Worm (Caenorhabditis elegans) whole organism, midembryonic: Measurements from ENCODE around the gene bgal-1.
A peak's percentile ranks its signal among the peaks of the same experiment; 100 is the strongest.

Experiments
- T22C8.4 ChIP-seq: fragments of 200-800 bp; sonication (Bioruptor generic); IDR thresholded peaks from 2 replicates; pipeline ENCODE4 v1.3.6; 2022; ENCODE audit warnings: missing genetic modification characterization, missing compliant biosample characterization
- cog-1 ChIP-seq: sonication (generic microtip); optimal IDR thresholded peaks from 2 replicates; lab custom pipeline; 2016; ENCODE audit warnings: missing genetic modification characterization, missing compliant biosample characterization
- flt-1 ChIP-seq: fragments of 200-800 bp; sonication (Bioruptor generic); IDR thresholded peaks from 2 replicates; pipeline ENCODE4 v1.3.6; 2022; ENCODE audit warnings: missing genetic modification characterization, missing compliant biosample characterization
- klf-2 ChIP-seq: fragments of 200-800 bp; sonication (Bioruptor generic); conservative IDR thresholded peaks from 2 replicates; pipeline ENCODE4 v1.3.6; 2022; ENCODE audit warnings: missing genetic modification reagents, missing genetic modification characterization, missing compliant biosample characterization
- med-1 ChIP-seq: sonication (generic microtip); optimal IDR thresholded peaks from 2 replicates; lab custom pipeline; 2017; ENCODE audit warnings: missing genetic modification characterization, mild to moderate bottlenecking, missing compliant biosample characterization, antibody characterized with exemption, missing genetic modification reagents; ENCODE audit not compliant: insufficient read depth
- ref-1 ChIP-seq: fragments of 200-800 bp; sonication (Bioruptor generic); conservative IDR thresholded peaks from 2 replicates; pipeline ENCODE4 v1.3.6; 2022; ENCODE audit warnings: missing genetic modification reagents, missing genetic modification characterization, missing compliant biosample characterization
- tab-1 ChIP-seq: fragments of 200-800 bp; sonication (Bioruptor generic); IDR thresholded peaks from 2 replicates; pipeline ENCODE4 v1.3.6; 2022; ENCODE audit warnings: missing genetic modification characterization, missing compliant biosample characterization
- ztf-23 ChIP-seq: fragments of 200-800 bp; sonication (Bioruptor generic); IDR thresholded peaks from 2 replicates; pipeline ENCODE4 v1.3.6; 2022; ENCODE audit warnings: missing genetic modification reagents, missing genetic modification characterization, missing compliant biosample characterization
- ztf-29 ChIP-seq: fragments of 200-800 bp; sonication (Bioruptor generic); IDR thresholded peaks from 2 replicates; pipeline ENCODE4 v1.3.6; 2022; ENCODE audit warnings: missing genetic modification reagents, missing genetic modification characterization, missing compliant biosample characterization

The bgal-1 gene

ce11 chrV:11254980-11255379 lies 29.2 kb upstream of the bgal-1 start, which contains the start of gene srsx-31:
Gene srsx-31 (minus strand): TSS chrV:11255080.
- no peak for TF ChIP-seq flt-1 (GFP tag; lab: Robert Waterston, UW)
- TF ChIP-seq med-1, result no peak
- TF ChIP-seq ztf-23, result no peak
- TF ChIP-seq ztf-29 (GFP tag; lab: Robert Waterston, UW), result no peak
- no peak for TF ChIP-seq ref-1 (GFP tag; lab: Robert Waterston, UW)
- TF ChIP-seq tab-1 (GFP tag; lab: Robert Waterston, UW), result no peak
- no peak for TF ChIP-seq klf-2 (GFP tag; lab: Robert Waterston, UW)
- TF ChIP-seq cog-1 (tag; lab: Kevin White, UChicago), result no peak
- TF ChIP-seq T22C8.4 (GFP tag; lab: Robert Waterston, UW), result no peak

ce11 chrV:11252429-11252828 lies 26.6 kb upstream of the bgal-1 start, which contains the start of gene srsx-33:
Gene srsx-33 (minus strand): TSS chrV:11252529.
- TF ChIP-seq ref-1 (GFP tag; lab: Robert Waterston, UW) (no peak), cog-1 (tag; lab: Kevin White, UChicago) (no peak), tab-1 (GFP tag; lab: Robert Waterston, UW) (no peak), ztf-23 (no peak), T22C8.4 (GFP tag; lab: Robert Waterston, UW) (no peak), klf-2 (GFP tag; lab: Robert Waterston, UW) (no peak), med-1 (no peak), ztf-29 (GFP tag; lab: Robert Waterston, UW) (no peak), flt-1 (GFP tag; lab: Robert Waterston, UW) (no peak)

- TF ChIP-seq flt-1 (GFP tag; lab: Robert Waterston, UW), result no peak
- no peak for TF ChIP-seq ztf-23
- TF ChIP-seq cog-1 (tag; lab: Kevin White, UChicago), result no peak
- no peak for TF ChIP-seq klf-2 (GFP tag; lab: Robert Waterston, UW)
- TF ChIP-seq ref-1 (GFP tag; lab: Robert Waterston, UW), result no peak
- TF ChIP-seq T22C8.4 (GFP tag; lab: Robert Waterston, UW), result no peak
- TF ChIP-seq med-1, result no peak
- no peak for TF ChIP-seq ztf-29 (GFP tag; lab: Robert Waterston, UW)
- TF ChIP-seq tab-1 (GFP tag; lab: Robert Waterston, UW), result no peak
Measured at ce11 chrV:11251798-11252197, 26.0 kb upstream of the bgal-1 start.

ce11 chrV:11250735-11251134 lies 24.9 kb upstream of the bgal-1 start, which contains the start of gene T19B10.12:
Gene T19B10.12 (plus strand): TSS chrV:11251035.
- TF ChIP-seq klf-2 (GFP tag; lab: Robert Waterston, UW) (no peak), cog-1 (tag; lab: Kevin White, UChicago) (no peak), ref-1 (GFP tag; lab: Robert Waterston, UW) (no peak), T22C8.4 (GFP tag; lab: Robert Waterston, UW) (no peak), ztf-23 (no peak), ztf-29 (GFP tag; lab: Robert Waterston, UW) (no peak), med-1 (no peak), flt-1 (GFP tag; lab: Robert Waterston, UW) (no peak)

- TF ChIP-seq T22C8.4 (GFP tag; lab: Robert Waterston, UW) (no peak), med-1 (no peak), ref-1 (GFP tag; lab: Robert Waterston, UW) (no peak), flt-1 (GFP tag; lab: Robert Waterston, UW) (no peak), tab-1 (GFP tag; lab: Robert Waterston, UW) (no peak), klf-2 (GFP tag; lab: Robert Waterston, UW) (no peak), ztf-23 (no peak), ztf-29 (GFP tag; lab: Robert Waterston, UW) (no peak), cog-1 (tag; lab: Kevin White, UChicago) (no peak)
Measured at ce11 chrV:11247846-11248245, 22.0 kb upstream of the bgal-1 start, which contains the start of gene mam-4. Gene mam-4 (plus strand): TSS chrV:11248146.

ce11 chrV:11245029-11245428 lies 19.2 kb upstream of the bgal-1 start:
- TF ChIP-seq T22C8.4 (GFP tag; lab: Robert Waterston, UW) (no peak), ref-1 (GFP tag; lab: Robert Waterston, UW) (no peak), tab-1 (GFP tag; lab: Robert Waterston, UW) (no peak), flt-1 (GFP tag; lab: Robert Waterston, UW) (no peak), cog-1 (tag; lab: Kevin White, UChicago) (no peak), med-1 (no peak), klf-2 (GFP tag; lab: Robert Waterston, UW) (no peak)

- TF ChIP-seq T22C8.4 (GFP tag; lab: Robert Waterston, UW) (no peak), ref-1 (GFP tag; lab: Robert Waterston, UW) (no peak), med-1 (no peak), tab-1 (GFP tag; lab: Robert Waterston, UW) (no peak), ztf-23 (no peak), ztf-29 (GFP tag; lab: Robert Waterston, UW) (no peak), flt-1 (GFP tag; lab: Robert Waterston, UW) (no peak), klf-2 (GFP tag; lab: Robert Waterston, UW) (no peak), cog-1 (tag; lab: Kevin White, UChicago) (no peak)
Measured at ce11 chrV:11244539-11244938, 18.7 kb upstream of the bgal-1 start, which contains the start of gene mxl-1. Gene mxl-1 (plus strand): TSS chrV:11244839.

ce11 chrV:11241580-11241979 lies 15.8 kb upstream of the bgal-1 start, which contains the start of gene pgap-1:
Gene pgap-1 (plus strand): TSS chrV:11241880.
- TF ChIP-seq T22C8.4 (GFP tag; lab: Robert Waterston, UW), result no peak
- TF ChIP-seq klf-2 (GFP tag; lab: Robert Waterston, UW), result no peak
- no peak for TF ChIP-seq cog-1 (tag; lab: Kevin White, UChicago)

ce11 chrV:11239187-11239725 lies 13.4 kb upstream of the bgal-1 start, which contains the start of the genes dvc-1 and ima-1:
Gene dvc-1 (minus strand): TSS chrV:11239331.
Gene ima-1 (plus strand): TSS chrV:11239675.
- TF ChIP-seq cog-1 (tag; lab: Kevin White, UChicago), result peak; percentile 78
- peak; percentile 87 for TF ChIP-seq flt-1 (GFP tag; lab: Robert Waterston, UW)
- peak; percentile 57 for TF ChIP-seq T22C8.4 (GFP tag; lab: Robert Waterston, UW)
- peak; percentile 73 for TF ChIP-seq klf-2 (GFP tag; lab: Robert Waterston, UW)
- peak; percentile 84 for TF ChIP-seq tab-1 (GFP tag; lab: Robert Waterston, UW)
- peak; percentile 84 for TF ChIP-seq ztf-23
- TF ChIP-seq med-1, result peak; percentile 92
- TF ChIP-seq ref-1 (GFP tag; lab: Robert Waterston, UW), result no peak
- TF ChIP-seq ztf-29 (GFP tag; lab: Robert Waterston, UW), result peak; percentile 27; the same call in 1 of the 2 replicates
